Worm (Caenorhabditis elegans) whole organism, L4/young adult: ENCODE measurements around the gene T28D6.4.
A peak's percentile ranks its signal among the peaks of the same experiment; 100 is the strongest.

Source experiments
- W03F9.2 ChIP-seq: fragments of 150-350 bp; optimal IDR thresholded peaks from 2 replicates; lab custom pipeline; 2014; ENCODE audit warnings: missing biosample characterization, missing genetic modification characterization
- him-1 ChIP-seq: sonication (generic microtip); optimal IDR thresholded peaks from 2 replicates; lab custom pipeline; 2016; ENCODE audit warnings: missing genotype, missing genetic modification reagents, missing genetic modification characterization, missing compliant biosample characterization

DNA sequence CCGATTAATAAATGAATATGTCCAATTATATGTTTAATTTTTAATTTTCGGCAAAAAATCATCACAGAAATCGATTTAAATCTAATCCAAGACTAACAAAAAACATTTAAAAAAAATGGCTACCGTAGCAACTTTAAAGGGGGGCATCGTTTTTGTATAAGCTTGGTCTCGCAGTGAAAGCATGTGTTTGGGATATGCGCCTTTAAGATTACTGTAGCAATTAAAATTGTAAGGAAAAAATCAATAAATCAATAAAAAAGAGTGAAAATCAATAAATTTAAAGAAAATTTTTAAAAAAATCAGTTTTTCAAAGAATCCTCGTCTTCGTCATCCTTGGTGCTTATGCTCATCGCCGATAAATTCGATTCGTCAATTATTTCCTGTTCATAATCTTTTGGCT lies 16.1 kb upstream of the T28D6.4 start:
- TF ChIP-seq him-1 (no peak), W03F9.2 (tag; lab: Kevin White, UChicago) (peak; percentile 63)
